Worm (Caenorhabditis elegans) whole organism, L3 larva: ENCODE data around the gene ttr-2.
A peak's percentile ranks its signal among the peaks of the same experiment; 100 is the strongest.

Experiments used
- ama-1 ChIP-seq: fragments of 150-350 bp; optimal IDR thresholded peaks from 2 replicates; lab custom pipeline; 2018
- ceh-28 ChIP-seq: fragments of 150-350 bp; optimal IDR thresholded peaks from 2 replicates; lab custom pipeline; 2014; ENCODE audit warnings: missing biosample characterization, missing genetic modification reagents, missing genetic modification characterization
- ceh-9 ChIP-seq: sonication (generic microtip); optimal IDR thresholded peaks from 2 replicates; lab custom pipeline; 2018; ENCODE audit warnings: missing biosample characterization, missing genetic modification characterization
- daf-12 ChIP-seq: fragments of 150-350 bp; optimal IDR thresholded peaks from 2 replicates; lab custom pipeline; 2014; ENCODE audit warnings: missing biosample characterization, missing genetic modification reagents, missing genetic modification characterization
- egl-27 ChIP-seq: sonication (generic microtip); optimal IDR thresholded peaks from 4 replicates; lab custom pipeline; 2017; ENCODE audit warnings: missing biosample characterization, missing genetic modification reagents, missing genetic modification characterization
- egl-5 ChIP-seq: fragments of 150-350 bp; optimal IDR thresholded peaks from 2 replicates; lab custom pipeline; 2017; ENCODE audit warnings: missing biosample characterization, missing genetic modification reagents, missing genetic modification characterization, inconsistent platforms
- elt-1 ChIP-seq: fragments of 150-350 bp; optimal IDR thresholded peaks from 2 replicates; lab custom pipeline; 2014; ENCODE audit warnings: missing biosample characterization, missing genetic modification characterization
- elt-2 ChIP-seq: sonication (generic microtip); optimal IDR thresholded peaks from 2 replicates; lab custom pipeline; 2016; ENCODE audit warnings: missing genetic modification reagents, mild to moderate bottlenecking, missing genetic modification characterization, missing compliant biosample characterization
- elt-3 ChIP-seq, 3 experiments: fragments of 150-350 bp in 1 of 3; sonication (generic microtip) in 2 of 3; optimal IDR thresholded peaks; 2 replicates in 2 of 3; 4 replicates in 1 of 3; lab custom pipeline; 2014 to 2017; ENCODE audit warnings: missing biosample characterization in 3 of 3, missing genetic modification characterization in 3 of 3
- eor-1 ChIP-seq, 2 experiments: fragments of 150-350 bp; optimal IDR thresholded peaks; 2 replicates each; lab custom pipeline; 2014 to 2018; ENCODE audit warnings: missing biosample characterization in 2 of 2, missing genetic modification characterization in 2 of 2
- fkh-2 ChIP-seq: fragments of 150-350 bp; optimal IDR thresholded peaks from 2 replicates; lab custom pipeline; 2014; ENCODE audit warnings: missing biosample characterization, missing genetic modification reagents, missing genetic modification characterization
- hmg-11 ChIP-seq: sonication (generic microtip); optimal IDR thresholded peaks from 2 replicates; lab custom pipeline; 2016; ENCODE audit warnings: missing genetic modification characterization, missing compliant biosample characterization
- jun-1 ChIP-seq: fragments of 150-350 bp; optimal IDR thresholded peaks from 2 replicates; lab custom pipeline; 2014; ENCODE audit warnings: missing biosample characterization, missing genetic modification reagents, missing genetic modification characterization
- lin-15B ChIP-seq: fragments of 150-350 bp; optimal IDR thresholded peaks from 2 replicates; lab custom pipeline; 2014; ENCODE audit warnings: missing biosample characterization, missing genetic modification characterization
- lin-39 ChIP-seq: fragments of 150-350 bp; optimal IDR thresholded peaks from 2 replicates; lab custom pipeline; 2018; ENCODE audit warnings: missing biosample characterization, missing genetic modification reagents, missing genetic modification characterization
- lsy-12 ChIP-seq: sonication (generic microtip); optimal IDR thresholded peaks from 2 replicates; lab custom pipeline; 2016; ENCODE audit warnings: mild to moderate bottlenecking, missing genetic modification characterization, missing compliant biosample characterization
- mdl-1 ChIP-seq: fragments of 150-350 bp; optimal IDR thresholded peaks from 2 replicates; lab custom pipeline; 2014; ENCODE audit warnings: missing biosample characterization, missing genetic modification characterization
- mml-1 ChIP-seq: fragments of 150-350 bp; sonication (generic microtip); optimal IDR thresholded peaks from 3 replicates; lab custom pipeline; 2014; ENCODE audit warnings: missing biosample characterization, missing genetic modification characterization
- nfya-1 ChIP-seq: sonication (generic microtip); optimal IDR thresholded peaks from 2 replicates; lab custom pipeline; 2017; ENCODE audit warnings: missing genetic modification characterization, mild to moderate bottlenecking, missing compliant biosample characterization, antibody characterized with exemption, moderate library complexity; ENCODE audit not compliant: insufficient read depth
- nhr-12 ChIP-seq: fragments of 150-350 bp; optimal IDR thresholded peaks from 2 replicates; lab custom pipeline; 2014; ENCODE audit warnings: missing biosample characterization, missing genetic modification characterization
- nhr-237 ChIP-seq: fragments of 150-350 bp; optimal IDR thresholded peaks from 2 replicates; lab custom pipeline; 2014; ENCODE audit warnings: missing biosample characterization, missing genetic modification characterization
- nhr-25 ChIP-seq: sonication (generic microtip); optimal IDR thresholded peaks from 2 replicates; lab custom pipeline; 2017; ENCODE audit warnings: missing biosample characterization, missing genetic modification characterization
- nhr-43 ChIP-seq: sonication (generic microtip); optimal IDR thresholded peaks from 2 replicates; lab custom pipeline; 2016; ENCODE audit warnings: mild to moderate bottlenecking, missing genetic modification characterization, missing compliant biosample characterization; ENCODE audit not compliant: poor library complexity, severe bottlenecking
- nhr-67 ChIP-seq: fragments of 150-350 bp; optimal IDR thresholded peaks from 2 replicates; lab custom pipeline; 2014; ENCODE audit warnings: missing biosample characterization, missing genetic modification characterization
- pha-4 ChIP-seq: fragments of 150-350 bp; optimal IDR thresholded peaks from 2 replicates; lab custom pipeline; 2014; ENCODE audit warnings: missing biosample characterization, missing genetic modification reagents, missing genetic modification characterization
- pqm-1 ChIP-seq: fragments of 150-350 bp; optimal IDR thresholded peaks from 2 replicates; lab custom pipeline; 2017; ENCODE audit warnings: missing biosample characterization, missing genetic modification characterization, inconsistent platforms
- snpc-4 ChIP-seq: fragments of 150-350 bp; optimal IDR thresholded peaks from 2 replicates; lab custom pipeline; 2014; ENCODE audit warnings: missing biosample characterization, missing genetic modification characterization
- unc-39 ChIP-seq: sonication (generic microtip); optimal IDR thresholded peaks from 4 replicates; lab custom pipeline; 2017; ENCODE audit warnings: missing biosample characterization, missing genetic modification characterization
- unc-62 ChIP-seq: fragments of 150-350 bp; sonication (generic microtip); optimal IDR thresholded peaks from 4 replicates; lab custom pipeline; 2014; ENCODE audit warnings: missing biosample characterization, missing genetic modification reagents, missing genetic modification characterization

Gene ttr-2

DNA sequence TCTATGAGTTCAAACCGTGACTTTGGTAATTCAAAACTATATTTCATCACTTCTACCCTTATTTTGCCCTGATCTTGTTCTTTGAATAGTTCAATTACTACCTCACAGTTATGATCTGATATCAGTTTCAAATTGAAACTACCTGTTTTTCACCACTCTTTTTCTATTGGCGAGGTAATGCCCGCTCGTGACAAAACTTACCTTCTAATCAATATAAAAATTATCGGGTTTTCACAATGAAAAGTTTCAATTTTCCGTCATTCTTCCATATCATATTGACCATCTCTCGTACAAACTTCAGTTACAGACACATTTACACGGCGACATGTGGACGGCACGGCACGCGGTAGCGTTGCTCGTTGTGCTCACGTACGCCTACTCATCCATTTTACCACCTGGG is 4.5 kb downstream of the ttr-2 start, which contains the start of gene dec-7:
TSS of gene dec-7 (plus strand) at position 308 of the 400 bp plus-strand sequence.
- TF ChIP-seq pqm-1 (tag; lab: Kevin White, UChicago) (no peak), elt-2 (tag; lab: Kevin White, UChicago) (peak; percentile 45), fkh-2 (no peak), pha-4 (peak; percentile 2), snpc-4 (tag; lab: Kevin White, UChicago) (no peak), nhr-12 (tag; lab: Kevin White, UChicago) (no peak), nhr-43 (tag; lab: Kevin White, UChicago) (no peak)

ce11 chrIII:9941020-9941674 is 13.6 kb downstream of the ttr-2 start, which contains the start of the genes K03H1.9 and K03H1.12:
TSS of gene K03H1.9 (minus strand) at chrIII:9941490.
TSS of gene K03H1.12 (plus strand) at chrIII:9941624.
- no peak for TF ChIP-seq egl-5 (tag; lab: Kevin White, UChicago)
- no peak for TF ChIP-seq elt-3 (tag; optimal IDR thresholded peaks at IDR 0.05; lab: Kevin White, UChicago)
- no peak for TF ChIP-seq nhr-237 (tag; lab: Kevin White, UChicago)
- no peak for TF ChIP-seq pqm-1 (tag; lab: Kevin White, UChicago)
- no peak for TF ChIP-seq unc-39 (tag; lab: Kevin White, UChicago)
- no peak for TF ChIP-seq hmg-11 (tag; lab: Kevin White, UChicago)
- no peak for TF ChIP-seq nhr-25 (tag; lab: Kevin White, UChicago)
- no peak for TF ChIP-seq nhr-43 (tag; lab: Kevin White, UChicago)
- no peak for TF ChIP-seq nhr-67 (tag; lab: Kevin White, UChicago)

DNA sequence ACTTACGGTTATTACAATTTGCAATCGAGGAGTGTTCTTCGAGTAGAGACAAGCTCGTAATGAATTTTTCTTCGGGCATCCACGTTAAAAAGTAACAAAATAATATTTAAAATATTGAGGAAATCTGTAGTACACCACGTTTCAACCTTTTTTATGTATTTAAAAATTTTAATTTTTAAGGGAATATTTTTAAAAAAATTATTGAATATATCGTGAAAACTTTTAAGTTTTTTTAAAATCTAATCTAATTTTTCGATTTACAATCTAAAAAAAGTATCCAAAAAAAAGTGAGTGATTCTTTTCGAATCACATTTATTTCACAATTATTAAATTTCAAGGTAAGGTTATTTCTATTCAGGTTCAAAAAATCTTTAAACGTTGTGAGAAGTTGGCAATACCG is 17.2 kb downstream of the ttr-2 start, which contains the start of gene gln-2:
TSS of gene gln-2 (minus strand) at position 101 of the 400 bp plus-strand sequence.
- no peak for TF ChIP-seq egl-5 (tag; lab: Kevin White, UChicago)
- TF ChIP-seq unc-39 (tag; lab: Kevin White, UChicago): no peak
- no peak for TF ChIP-seq ceh-9
- no peak for TF ChIP-seq daf-12 (tag; lab: Kevin White, UChicago)
- no peak for TF ChIP-seq nhr-43 (tag; lab: Kevin White, UChicago)
- TF ChIP-seq nfya-1: no peak
- no peak for TF ChIP-seq unc-62 (GFP tag; lab: Kevin White, UChicago)
- no peak for TF ChIP-seq nhr-237 (tag; lab: Kevin White, UChicago)
- no peak for TF ChIP-seq egl-27 (tag; lab: Kevin White, UChicago)
- TF ChIP-seq mdl-1 (tag; lab: Kevin White, UChicago): no peak
- no peak for TF ChIP-seq ama-1 (lab: Kevin White, UChicago)
- TF ChIP-seq elt-1: no peak
- TF ChIP-seq lin-39 (tag; lab: Kevin White, UChicago): no peak
- no peak for TF ChIP-seq jun-1 (tag; lab: Kevin White, UChicago)
- no peak for TF ChIP-seq eor-1 (tag; optimal IDR thresholded peaks at IDR 0.05; lab: Kevin White, UChicago)
- TF ChIP-seq mml-1: no peak

ce11 chrIII:9946806-9947419 is 19.3 kb downstream of the ttr-2 start, which contains the start of gene K03H1.7:
TSS of gene K03H1.7 (plus strand) at chrIII:9947405.
- peak; percentile 73 for TF ChIP-seq lin-15B (tag; lab: Kevin White, UChicago)
- no peak for TF ChIP-seq ama-1 (lab: Kevin White, UChicago)
- TF ChIP-seq nfya-1: no peak
- TF ChIP-seq elt-2 (tag; lab: Kevin White, UChicago): no peak
- TF ChIP-seq, all 47 proteins: peak for 1

DNA sequence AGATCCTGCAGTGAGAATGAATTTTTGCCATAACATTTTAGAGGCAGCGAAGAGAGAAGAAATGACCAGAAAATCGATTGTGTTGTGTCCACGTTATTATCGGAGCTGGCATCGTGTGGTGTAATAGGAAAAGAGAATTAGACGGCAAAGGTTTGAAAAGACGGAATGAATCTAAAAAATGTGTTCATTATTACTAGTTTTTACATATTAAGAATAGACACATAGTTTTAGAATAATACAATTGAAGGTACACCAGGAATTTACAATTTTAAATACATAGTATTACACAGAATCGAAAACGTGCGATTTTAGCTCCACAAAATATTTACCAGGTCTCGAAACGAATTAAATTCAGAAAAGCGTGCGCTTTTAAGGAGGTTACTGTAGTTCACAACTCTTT is 22.7 kb downstream of the ttr-2 start, which contains the start of gene K03H1.13:
TSS of gene K03H1.13 (minus strand) at position 101 of the 400 bp plus-strand sequence.
- TF ChIP-seq nfya-1 (peak; percentile 4), egl-5 (tag; lab: Kevin White, UChicago) (no peak), ceh-28 (tag; lab: Kevin White, UChicago) (peak; percentile 42), lsy-12 (tag; lab: Kevin White, UChicago) (no peak), nhr-43 (tag; lab: Kevin White, UChicago) (no peak), pha-4 (peak; percentile 6), mdl-1 (tag; lab: Kevin White, UChicago) (no peak)
